Fruit fly (Drosophila melanogaster) Kc167 (cell line): ENCODE results near the gene Gr66a.

ENCODE experiments used
- Myc ChIP-seq: fragments of >200 bp; optimal IDR thresholded peaks from 2 replicates; lab custom pipeline; 2017; ENCODE audit warnings: missing external identifiers
- insv ChIP-seq: fragments of >200 bp; optimal IDR thresholded peaks from 3 replicates; lab custom pipeline; 2018; ENCODE audit warnings: missing external identifiers
- psq ChIP-seq: fragments of >200 bp; optimal IDR thresholded peaks from 2 replicates; lab custom pipeline; 2017; ENCODE audit warnings: missing external identifiers

dm6 chr3L:8296941-8297340 is 9.8 kb downstream of the Gr66a start, which contains the start of gene Rab19:
- TF ChIP-seq insv (lab: Kevin White, UChicago) (no peak), psq (lab: Kevin White, UChicago) (no peak), Myc (lab: Kevin White, UChicago) (no peak)
